Worm (Caenorhabditis elegans) whole organism, L4/young adult: Measurements from ENCODE around the gene C09B9.4.

Experiments used
- W03F9.2 ChIP-seq: fragments of 150-350 bp; optimal IDR thresholded peaks from 2 replicates; lab custom pipeline; 2014; ENCODE audit warnings: missing biosample characterization, missing genetic modification characterization
- dao-5 ChIP-seq: sonication (generic microtip); optimal IDR thresholded peaks from 2 replicates; lab custom pipeline; 2016; ENCODE audit warnings: missing genotype, missing genetic modification characterization, moderate library complexity, missing compliant biosample characterization

DNA sequence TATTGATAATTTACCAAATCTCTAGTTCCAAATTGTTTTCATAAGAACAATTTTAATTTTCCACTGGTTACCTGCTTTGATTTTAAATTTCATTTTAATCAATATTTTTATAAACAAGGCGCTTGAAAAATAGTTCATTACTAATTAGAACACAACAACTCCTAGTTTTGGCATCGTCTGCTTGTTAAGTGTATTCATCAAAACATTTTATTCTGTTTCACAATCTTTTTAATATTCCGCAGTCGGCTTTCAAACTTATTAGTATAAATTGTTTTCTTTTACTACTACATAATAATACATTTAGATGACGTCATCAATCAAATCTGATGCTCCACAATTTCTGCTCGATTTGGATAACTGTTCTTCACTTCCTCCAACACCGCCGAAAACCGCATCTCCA is 30.7 kb downstream of the C09B9.4 start, which contains the start of gene pes-1:
- TF ChIP-seq W03F9.2 (no peak), dao-5 (tag; lab: Kevin White, UChicago) (no peak)
